Worm (Caenorhabditis elegans): ENCODE data around the gene clec-174.

The clec-174 gene

DNA sequence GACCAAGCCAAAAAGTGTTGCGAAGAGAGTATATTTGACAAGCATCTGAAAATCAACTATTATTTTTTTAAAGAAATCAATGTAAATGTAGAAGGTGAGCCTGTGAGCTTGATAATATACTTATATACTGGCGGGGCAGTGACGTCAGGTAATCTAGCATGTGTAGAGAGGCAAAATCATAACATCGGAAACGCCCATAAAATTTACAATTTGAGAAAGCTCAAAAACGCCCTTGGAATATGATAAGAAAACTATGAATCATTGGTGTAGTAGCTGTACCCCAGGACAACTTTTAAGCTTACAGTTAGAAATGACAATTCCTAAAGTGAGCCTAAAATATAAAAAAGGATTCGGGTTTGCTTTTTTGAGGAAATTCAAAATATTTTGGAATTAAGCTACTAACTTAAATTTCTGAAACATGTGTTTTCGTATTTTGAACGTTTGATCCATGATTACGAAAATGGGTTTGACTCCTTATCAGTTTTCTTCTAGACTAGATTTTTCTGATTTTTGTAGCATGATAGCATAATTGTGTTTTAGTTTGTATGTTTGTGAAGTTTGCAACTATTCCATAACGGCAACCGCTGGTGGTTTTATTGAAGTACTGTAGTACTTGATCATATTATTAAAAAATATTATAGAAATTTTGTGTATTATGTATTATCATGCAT lies at the start of gene clec-174:
Gene clec-174 (minus strand): TSS at position 51 of the 671 bp plus-strand sequence.
- TF ChIP-seq mab-5 (tag; optimal IDR thresholded peaks at IDR 0.05) (no peak), snpc-4 (tag; optimal IDR thresholded peaks at IDR 0.05) (no peak), unc-62 (GFP tag; optimal IDR thresholded peaks at IDR 0.05) (no peak), elt-1 (tag; optimal IDR thresholded peaks at IDR 0.05; ENCODE audit: borderline replicate concordance, insufficient read depth) (no peak), pha-4 (tag; optimal IDR thresholded peaks at IDR 0.05) (no peak), sptf-1 (tag; optimal IDR thresholded peaks at IDR 0.05) (no peak), sem-2 (GFP tag; optimal IDR thresholded peaks at IDR 0.05) (no peak), ceh-39 (tag; optimal IDR thresholded peaks at IDR 0.05) (no peak), lsy-2 (tag; optimal IDR thresholded peaks at IDR 0.05) (no peak), M03D4.4 (tag; optimal IDR thresholded peaks at IDR 0.05) (no peak), unc-39 (tag; optimal IDR thresholded peaks at IDR 0.05) (no peak), ztf-11 (tag; optimal IDR thresholded peaks at IDR 0.05) (no peak), drap-1 (GFP tag; optimal IDR thresholded peaks at IDR 0.05) (no peak), nhr-28 (tag; optimal IDR thresholded peaks at IDR 0.05) (no peak), zip-8 (tag; optimal IDR thresholded peaks at IDR 0.05) (no peak), bed-3 (GFP tag; optimal IDR thresholded peaks at IDR 0.05) (no peak), nhr-237 (tag; optimal IDR thresholded peaks at IDR 0.05) (no peak), ceh-43 (GFP tag; optimal IDR thresholded peaks at IDR 0.05) (no peak), tbx-8 (GFP tag; optimal IDR thresholded peaks at IDR 0.05) (no peak)

- no peak for TF ChIP-seq ztf-11 (tag; optimal IDR thresholded peaks at IDR 0.05)
- TF ChIP-seq M03D4.4 (tag; optimal IDR thresholded peaks at IDR 0.05) = no peak
- no peak for TF ChIP-seq lsy-2 (tag; optimal IDR thresholded peaks at IDR 0.05)
- TF ChIP-seq lin-32 (GFP tag; optimal IDR thresholded peaks at IDR 0.05) = no peak
- no peak for TF ChIP-seq unc-120 (tag; optimal IDR thresholded peaks at IDR 0.05; ENCODE audit: poor library complexity, severe bottlenecking)
- no peak for TF ChIP-seq bed-3 (GFP tag; optimal IDR thresholded peaks at IDR 0.05)
- TF ChIP-seq snpc-4 (tag; optimal IDR thresholded peaks at IDR 0.05) = no peak
- TF ChIP-seq mep-1 (tag; optimal IDR thresholded peaks at IDR 0.05) = no peak
- no peak for TF ChIP-seq elt-1 (tag; optimal IDR thresholded peaks at IDR 0.05; ENCODE audit: borderline replicate concordance, insufficient read depth)
- no peak for TF ChIP-seq sem-2 (GFP tag; optimal IDR thresholded peaks at IDR 0.05)
- TF ChIP-seq nhr-28 (tag; optimal IDR thresholded peaks at IDR 0.05) = no peak
- no peak for TF ChIP-seq flh-1 (GFP tag; optimal IDR thresholded peaks at IDR 0.05)
- TF ChIP-seq sptf-1 (tag; optimal IDR thresholded peaks at IDR 0.05) = no peak
- TF ChIP-seq pha-4 (tag; optimal IDR thresholded peaks at IDR 0.05) = no peak
- TF ChIP-seq nhr-12 (tag; optimal IDR thresholded peaks at IDR 0.05) = no peak
Measured at ce11 chrIV:3988638-3989152, 47.2 kb upstream of the clec-174 start, which contains the start of gene clec-78. Gene clec-78 (plus strand): TSS chrIV:3989102.

DNA sequence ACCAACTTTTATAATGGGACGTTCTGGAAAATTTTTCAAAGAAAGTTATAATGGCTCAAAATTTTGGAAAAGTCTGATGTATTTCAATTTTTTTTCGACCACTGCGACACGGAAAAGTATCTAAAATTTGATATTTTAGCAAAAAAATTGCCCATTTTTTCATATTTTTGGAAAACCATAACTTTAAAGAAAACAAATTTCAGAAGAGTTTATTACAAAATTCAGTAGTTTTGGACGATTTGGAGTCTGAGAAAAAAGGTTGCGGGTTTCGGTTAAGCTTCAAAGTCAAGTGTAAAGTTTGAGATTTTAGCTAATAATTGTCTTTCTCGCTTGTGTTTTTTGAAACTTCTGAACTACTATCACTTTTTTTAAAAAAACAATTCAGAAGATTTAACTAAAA lies 46.6 kb upstream of the clec-174 start:
- no peak for TF ChIP-seq ham-2 (GFP tag; optimal IDR thresholded peaks at IDR 0.05)
- no peak for TF ChIP-seq lin-32 (GFP tag; optimal IDR thresholded peaks at IDR 0.05)
- TF ChIP-seq pha-4 (tag; optimal IDR thresholded peaks at IDR 0.05) = no peak
- TF ChIP-seq ceh-83 (GFP tag; optimal IDR thresholded peaks at IDR 0.05) = no peak
- no peak for TF ChIP-seq blmp-1 (tag; optimal IDR thresholded peaks at IDR 0.05)
- TF ChIP-seq ces-1 (GFP tag; optimal IDR thresholded peaks at IDR 0.05) = no peak
- TF ChIP-seq mab-5 (tag; optimal IDR thresholded peaks at IDR 0.05) = no peak
- TF ChIP-seq zip-8 (tag; optimal IDR thresholded peaks at IDR 0.05) = no peak
- TF ChIP-seq flh-1 (GFP tag; optimal IDR thresholded peaks at IDR 0.05) = no peak
- no peak for TF ChIP-seq nhr-2 (tag; optimal IDR thresholded peaks at IDR 0.05)
- TF ChIP-seq hlh-1 (tag; optimal IDR thresholded peaks at IDR 0.05) = no peak
- no peak for TF ChIP-seq sptf-1 (tag; optimal IDR thresholded peaks at IDR 0.05)
- TF ChIP-seq bed-3 (GFP tag; optimal IDR thresholded peaks at IDR 0.05) = no peak

ce11 chrIV:3981601-3982000 lies 40.1 kb upstream of the clec-174 start, which contains the start of gene srh-223:
Gene srh-223 (plus strand): TSS chrIV:3981901.
- TF ChIP-seq unc-39 (tag; optimal IDR thresholded peaks at IDR 0.05) (no peak), ceh-43 (GFP tag; optimal IDR thresholded peaks at IDR 0.05) (no peak), snpc-4 (tag; optimal IDR thresholded peaks at IDR 0.05) (no peak), mab-5 (tag; optimal IDR thresholded peaks at IDR 0.05) (no peak), tbx-8 (GFP tag; optimal IDR thresholded peaks at IDR 0.05) (no peak), sptf-1 (tag; optimal IDR thresholded peaks at IDR 0.05) (no peak), mls-2 (tag; optimal IDR thresholded peaks at IDR 0.05) (no peak), M03D4.4 (tag; optimal IDR thresholded peaks at IDR 0.05) (no peak), ces-1 (GFP tag; optimal IDR thresholded peaks at IDR 0.05) (no peak), mep-1 (tag; optimal IDR thresholded peaks at IDR 0.05) (no peak), lin-32 (GFP tag; optimal IDR thresholded peaks at IDR 0.05) (no peak)

Measured in whole organism, mixed stage, embryonic.